Fruit fly (Drosophila melanogaster): Measurements from ENCODE around the gene sud1.

- TF ChIP-seq pan (optimal IDR thresholded peaks at IDR 0.05) (no peak), psq (optimal IDR thresholded peaks at IDR 0.05) (no peak), usp (GFP tag; optimal IDR thresholded peaks at IDR 0.05) (no peak)
Measured at dm6 chr3R:24905959-24906634, 11.6 kb downstream of the sud1 start, which contains the start of gene CG13643.
